Worm (Caenorhabditis elegans): ENCODE data around the gene vti-1.

DNA sequence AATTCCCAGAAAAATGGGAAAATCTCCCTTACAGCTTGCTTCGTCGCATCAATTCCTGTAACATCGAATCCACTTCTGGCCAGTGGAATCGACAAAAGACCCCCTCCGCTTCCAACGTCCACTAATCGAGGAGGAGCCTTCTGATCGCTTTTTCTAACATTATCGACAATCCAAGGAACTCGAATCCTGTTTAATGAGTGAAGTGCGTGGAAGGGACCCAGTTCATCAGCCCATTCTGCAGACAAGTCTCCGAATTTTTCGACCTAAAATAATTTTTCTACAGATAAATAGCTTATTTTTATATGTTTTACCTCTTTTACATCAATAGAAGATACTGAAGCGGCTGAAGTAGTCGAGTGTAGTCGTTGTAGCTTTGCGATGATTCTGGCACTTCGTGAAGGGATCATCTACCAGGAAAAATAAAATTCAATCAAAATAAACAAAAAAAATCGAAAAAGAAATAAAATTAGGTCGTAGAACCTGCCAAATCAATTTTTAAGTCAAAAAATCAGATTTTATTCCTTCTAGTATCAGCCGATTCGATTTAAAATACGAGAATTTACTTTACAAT lies 29.5 kb upstream of the vti-1 start, which contains the start of gene coq-3:
- TF ChIP-seq him-1 (tag; optimal IDR thresholded peaks at IDR 0.05): no peak
- TF ChIP-seq dao-5 (tag; optimal IDR thresholded peaks at IDR 0.05): no peak
- no peak for TF ChIP-seq W03F9.2 (tag; optimal IDR thresholded peaks at IDR 0.05)
